Worm (Caenorhabditis elegans) whole organism, L4/young adult: Measurements from ENCODE around the gene rga-9.

Experiments
- W03F9.2 ChIP-seq: fragments of 150-350 bp; optimal IDR thresholded peaks from 2 replicates; lab custom pipeline; 2014; ENCODE audit warnings: missing biosample characterization, missing genetic modification characterization
- him-1 ChIP-seq: sonication (generic microtip); optimal IDR thresholded peaks from 2 replicates; lab custom pipeline; 2016; ENCODE audit warnings: missing genotype, missing genetic modification reagents, missing genetic modification characterization, missing compliant biosample characterization

- TF ChIP-seq him-1 (no peak), W03F9.2 (tag; lab: Kevin White, UChicago) (no peak)
These were observed 1.5 kb upstream of the rga-9 start for ce11 chrII:15266487-15266886.
